Worm (Caenorhabditis elegans): ENCODE data around the gene F59A1.13.

ce11 chrV:17705814-17706213 lies 15.0 kb upstream of the F59A1.13 start, which contains the start of gene W06D12.6:
- TF ChIP-seq jun-1 (tag; optimal IDR thresholded peaks at IDR 0.05) (no peak), nhr-77 (tag; optimal IDR thresholded peaks at IDR 0.05) (no peak), ama-1 (optimal IDR thresholded peaks at IDR 0.05) (no peak)

Data from whole organism, L3 larva.